Worm (Caenorhabditis elegans) whole organism, L2 larva: Measurements from ENCODE around the gene mlt-9.

Experiments
- C34F6.9 ChIP-seq: fragments of 150-350 bp; optimal IDR thresholded peaks from 2 replicates; lab custom pipeline; 2014; ENCODE audit warnings: missing biosample characterization, missing genetic modification characterization
- F13H6.1 ChIP-seq: sonication (generic microtip); optimal IDR thresholded peaks from 2 replicates; lab custom pipeline; 2016; ENCODE audit warnings: missing genetic modification characterization, missing compliant biosample characterization
- R02D3.7 ChIP-seq: fragments of 150-350 bp; optimal IDR thresholded peaks from 2 replicates; lab custom pipeline; 2014; ENCODE audit warnings: missing biosample characterization, missing genetic modification characterization
- Y55F3AM.14 ChIP-seq: fragments of 200-800 bp; sonication (Bioruptor generic); optimal IDR thresholded peaks from 2 replicates; lab custom pipeline; 2018; ENCODE audit warnings: mild to moderate bottlenecking, missing genetic modification characterization, missing compliant biosample characterization
- ZK546.5 ChIP-seq: sonication (generic microtip); optimal IDR thresholded peaks from 2 replicates; lab custom pipeline; 2017; ENCODE audit warnings: missing biosample characterization, missing genetic modification characterization
- alr-1 ChIP-seq: fragments of 150-350 bp; optimal IDR thresholded peaks from 2 replicates; lab custom pipeline; 2014; ENCODE audit warnings: missing biosample characterization, missing genetic modification characterization
- aly-2 ChIP-seq: fragments of 150-350 bp; optimal IDR thresholded peaks from 2 replicates; lab custom pipeline; 2014; ENCODE audit warnings: missing biosample characterization, missing genetic modification characterization
- ama-1 ChIP-seq: fragments of 150-350 bp; optimal IDR thresholded peaks from 2 replicates; lab custom pipeline; 2018; ENCODE audit warnings: inconsistent platforms
- blmp-1 ChIP-seq: sonication (generic microtip); optimal IDR thresholded peaks from 2 replicates; lab custom pipeline; 2017; ENCODE audit warnings: missing genetic modification characterization, mild to moderate bottlenecking, missing compliant biosample characterization, antibody characterized with exemption, moderate library complexity; ENCODE audit not compliant: insufficient read depth
- ceh-16 ChIP-seq: fragments of 150-350 bp; optimal IDR thresholded peaks from 2 replicates; lab custom pipeline; 2014; ENCODE audit warnings: missing biosample characterization, missing genetic modification characterization
- ceh-82 ChIP-seq: fragments of 150-350 bp; optimal IDR thresholded peaks from 2 replicates; lab custom pipeline; 2014; ENCODE audit warnings: missing biosample characterization, missing genetic modification characterization
- crh-2 ChIP-seq: sonication (generic microtip); optimal IDR thresholded peaks from 2 replicates; lab custom pipeline; 2017; ENCODE audit warnings: missing biosample characterization, missing genetic modification characterization
- dmd-4 ChIP-seq: sonication (generic microtip); optimal IDR thresholded peaks from 2 replicates; lab custom pipeline; 2017; ENCODE audit warnings: missing biosample characterization, missing genetic modification characterization
- egl-27 ChIP-seq: sonication (generic microtip); optimal IDR thresholded peaks from 3 replicates; lab custom pipeline; 2017; ENCODE audit warnings: missing biosample characterization, missing genetic modification reagents, missing genetic modification characterization
- elt-3 ChIP-seq: sonication (generic microtip); optimal IDR thresholded peaks from 2 replicates; lab custom pipeline; 2017; ENCODE audit warnings: missing biosample characterization, missing genetic modification characterization
- fos-1 ChIP-seq: fragments of 150-350 bp; optimal IDR thresholded peaks from 2 replicates; lab custom pipeline; 2014; ENCODE audit warnings: missing biosample characterization, missing genetic modification characterization
- gmeb-1 ChIP-seq: fragments of 150-350 bp; optimal IDR thresholded peaks from 2 replicates; lab custom pipeline; 2014; ENCODE audit warnings: missing biosample characterization, missing genetic modification characterization
- lin-11 ChIP-seq: fragments of 150-350 bp; sonication (generic microtip); optimal IDR thresholded peaks from 2 replicates; lab custom pipeline; 2014; ENCODE audit warnings: missing biosample characterization, missing genetic modification characterization, inconsistent platforms, mixed read lengths
- lin-13 ChIP-seq: fragments of 150-350 bp; optimal IDR thresholded peaks from 2 replicates; lab custom pipeline; 2014; ENCODE audit warnings: missing biosample characterization, missing genetic modification reagents, missing genetic modification characterization
- lsy-2 ChIP-seq, 2 experiments: fragments of 150-350 bp in 1 of 2; sonication (generic microtip) in 1 of 2; optimal IDR thresholded peaks; 2 replicates each; lab custom pipeline; 2014 to 2017; ENCODE audit warnings: missing biosample characterization in 2 of 2, missing genetic modification characterization in 2 of 2
- mbf-1 ChIP-seq: sonication (generic microtip); optimal IDR thresholded peaks from 2 replicates; lab custom pipeline; 2017; ENCODE audit warnings: missing biosample characterization, missing genetic modification characterization
- mdl-1 ChIP-seq, 2 experiments: fragments of 150-350 bp in 1 of 2; sonication (generic microtip) in 1 of 2; optimal IDR thresholded peaks; 2 replicates each; lab custom pipeline; 2017; ENCODE audit warnings: missing biosample characterization in 2 of 2, missing genetic modification characterization in 2 of 2
- nhr-12 ChIP-seq: fragments of 150-350 bp; optimal IDR thresholded peaks from 2 replicates; lab custom pipeline; 2014; ENCODE audit warnings: missing biosample characterization, missing genetic modification characterization
- nhr-129 ChIP-seq: fragments of 150-350 bp; optimal IDR thresholded peaks from 2 replicates; lab custom pipeline; 2014; ENCODE audit warnings: missing biosample characterization, missing genetic modification characterization
- nhr-21 ChIP-seq: fragments of 150-350 bp; optimal IDR thresholded peaks from 2 replicates; lab custom pipeline; 2014; ENCODE audit warnings: missing biosample characterization, missing genetic modification characterization
- nhr-23 ChIP-seq: fragments of 150-350 bp; optimal IDR thresholded peaks from 2 replicates; lab custom pipeline; 2014; ENCODE audit warnings: missing biosample characterization, missing genetic modification reagents, missing genetic modification characterization
- nhr-237 ChIP-seq: fragments of 150-350 bp; optimal IDR thresholded peaks from 2 replicates; lab custom pipeline; 2014; ENCODE audit warnings: missing biosample characterization, missing genetic modification characterization
- nhr-6 ChIP-seq: fragments of 150-350 bp; optimal IDR thresholded peaks from 2 replicates; lab custom pipeline; 2014; ENCODE audit warnings: missing biosample characterization, missing genetic modification characterization
- peb-1 ChIP-seq: fragments of 150-350 bp; optimal IDR thresholded peaks from 2 replicates; lab custom pipeline; 2014; ENCODE audit warnings: missing biosample characterization, missing genetic modification characterization
- sma-3 ChIP-seq: sonication (generic microtip); optimal IDR thresholded peaks from 2 replicates; lab custom pipeline; 2016; ENCODE audit warnings: missing genetic modification reagents, missing genetic modification characterization, missing compliant biosample characterization
- sma-9 ChIP-seq, 2 experiments: fragments of 150-350 bp in 1 of 2; sonication (generic microtip) in 1 of 2; optimal IDR thresholded peaks; 2 replicates each; lab custom pipeline; 2014 to 2016; ENCODE audit warnings: missing genetic modification characterization in 2 of 2, mild to moderate bottlenecking in 1 of 2, missing biosample characterization in 1 of 2, missing compliant biosample characterization in 1 of 2, missing genetic modification reagents in 1 of 2, moderate library complexity in 1 of 2
- snpc-4 ChIP-seq: fragments of 150-350 bp; optimal IDR thresholded peaks from 2 replicates; lab custom pipeline; 2014; ENCODE audit warnings: missing biosample characterization, missing genetic modification characterization
- unc-39 ChIP-seq: fragments of 150-350 bp; optimal IDR thresholded peaks from 2 replicates; lab custom pipeline; 2014; ENCODE audit warnings: missing biosample characterization, missing genetic modification characterization
- unc-55 ChIP-seq: fragments of 150-350 bp; sonication (generic microtip); optimal IDR thresholded peaks from 3 replicates; lab custom pipeline; 2014; ENCODE audit warnings: missing biosample characterization, missing genetic modification reagents, missing genetic modification characterization
- ztf-1 ChIP-seq: fragments of 200-800 bp; sonication (Bioruptor generic); conservative IDR thresholded peaks from 2 replicates; pipeline ENCODE4 v1.3.6; 2022; ENCODE audit warnings: missing genetic modification characterization, missing compliant biosample characterization
- ztf-4 ChIP-seq: fragments of 150-350 bp; optimal IDR thresholded peaks from 2 replicates; lab custom pipeline; 2014; ENCODE audit warnings: missing biosample characterization, missing genetic modification characterization

Gene mlt-9

ce11 chrX:15125138-15125537 lies 17.5 kb upstream of the mlt-9 start:
- TF ChIP-seq nhr-23 (tag; lab: Kevin White, UChicago), result no peak
- TF ChIP-seq crh-2 (tag; lab: Kevin White, UChicago), result no peak
- no peak for TF ChIP-seq mbf-1
- no peak for TF ChIP-seq ZK546.5 (tag; lab: Kevin White, UChicago)
- TF ChIP-seq R02D3.7 (tag; lab: Kevin White, UChicago), result no peak
- no peak for TF ChIP-seq sma-3
- no peak for TF ChIP-seq lin-11 (tag; lab: Kevin White, UChicago)
- TF ChIP-seq egl-27, result no peak
- TF ChIP-seq peb-1 (tag; lab: Kevin White, UChicago), result no peak
- no peak for TF ChIP-seq unc-39 (tag; lab: Kevin White, UChicago)
- no peak for TF ChIP-seq alr-1
- TF ChIP-seq sma-9 (GFP tag; optimal IDR thresholded peaks at IDR 0.05; lab: Kevin White, UChicago), result no peak
- no peak for TF ChIP-seq sma-9 (tag; optimal IDR thresholded peaks at IDR 0.05; lab: Kevin White, UChicago)
- no peak for TF ChIP-seq fos-1 (tag; lab: Kevin White, UChicago)
- no peak for TF ChIP-seq ztf-4
- TF ChIP-seq nhr-6 (tag; lab: Kevin White, UChicago), result no peak
- no peak for TF ChIP-seq nhr-129 (tag; lab: Kevin White, UChicago)
- no peak for TF ChIP-seq lin-13 (GFP tag; lab: Kevin White, UChicago)
- no peak for TF ChIP-seq unc-55 (GFP tag; lab: Kevin White, UChicago)
- TF ChIP-seq, all 48 proteins: peak for 0

- TF ChIP-seq crh-2 (tag; lab: Kevin White, UChicago), result no peak
- no peak for TF ChIP-seq sma-3
- TF ChIP-seq ZK546.5 (tag; lab: Kevin White, UChicago), result no peak
Observed at ce11 chrX:15120545-15120944, 12.9 kb upstream of the mlt-9 start.

DNA sequence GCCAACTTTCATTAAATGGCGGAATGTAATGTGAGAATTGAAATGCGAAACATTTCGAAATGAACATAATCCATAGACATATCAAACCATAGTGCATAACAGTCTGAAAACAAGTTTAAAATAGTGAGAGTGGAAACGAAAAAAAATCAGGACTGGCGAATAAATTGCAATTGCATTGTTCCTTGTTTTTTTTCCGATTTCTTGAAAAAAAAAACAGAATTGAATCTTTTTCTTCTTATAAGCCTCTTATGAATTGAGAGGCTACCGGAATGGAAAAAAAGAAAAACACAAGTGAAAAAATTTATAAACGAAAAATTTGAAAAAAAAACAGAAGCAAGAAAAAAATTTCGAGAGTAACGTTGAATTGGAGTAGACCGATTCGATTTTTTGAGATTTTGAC lies 8.9 kb upstream of the mlt-9 start, which contains the start of gene R07D5.2:
Gene R07D5.2, minus strand, starts transcription at position 101 of the 400 bp plus-strand sequence.
- TF ChIP-seq ZK546.5 (tag; lab: Kevin White, UChicago) (no peak), ceh-82 (tag; lab: Kevin White, UChicago) (no peak), Y55F3AM.14 (GFP tag; lab: Kevin White, UChicago) (no peak), lsy-2 (tag; optimal IDR thresholded peaks at IDR 0.05; lab: Kevin White, UChicago) (no peak), nhr-12 (tag; lab: Kevin White, UChicago) (no peak), ceh-16 (tag; lab: Kevin White, UChicago) (no peak), aly-2 (tag; lab: Kevin White, UChicago) (no peak), nhr-21 (no peak), blmp-1 (tag; lab: Kevin White, UChicago) (no peak), dmd-4 (tag; lab: Kevin White, UChicago) (no peak), ztf-4 (no peak), ztf-1 (GFP tag; lab: Robert Waterston, UW) (no peak), unc-39 (tag; lab: Kevin White, UChicago) (no peak), snpc-4 (tag; lab: Kevin White, UChicago) (no peak), nhr-237 (tag; lab: Kevin White, UChicago) (no peak), peb-1 (tag; lab: Kevin White, UChicago) (no peak), lin-11 (tag; lab: Kevin White, UChicago) (no peak), ama-1 (no peak), F13H6.1 (tag; lab: Kevin White, UChicago) (no peak)

ce11 chrX:15115748-15116147 lies 8.2 kb upstream of the mlt-9 start:
- TF ChIP-seq nhr-12 (tag; lab: Kevin White, UChicago) (no peak), C34F6.9 (no peak), nhr-129 (tag; lab: Kevin White, UChicago) (no peak), ceh-16 (tag; lab: Kevin White, UChicago) (no peak), lsy-2 (tag; optimal IDR thresholded peaks at IDR 0.05; lab: Kevin White, UChicago) (no peak), lin-13 (GFP tag; lab: Kevin White, UChicago) (no peak), mdl-1 (tag; optimal IDR thresholded peaks at IDR 0.05; lab: Kevin White, UChicago) (no peak), elt-3 (tag; lab: Kevin White, UChicago) (no peak), aly-2 (tag; lab: Kevin White, UChicago) (no peak), gmeb-1 (no peak), mbf-1 (no peak)
- TF ChIP-seq, all 48 proteins: peak for 0
